Fruit fly (Drosophila melanogaster): ENCODE data around the gene Cep290.

Cep290 gene

dm6 chr3L:872389-872972, 28.8 kb downstream of the Cep290 start (continued):
- TF ChIP-seq CG11294 (GFP tag; IDR thresholded peaks at IDR 0.05) (no peak), vri (GFP tag; optimal IDR thresholded peaks at IDR 0.05) (peak; percentile 22), Eip78C (GFP tag) (peak; percentile 79), pdm3 (GFP tag; optimal IDR thresholded peaks at IDR 0.05) (peak; percentile 44), eg (GFP tag; IDR thresholded peaks at IDR 0.05) (peak; percentile 59; the same call in 2 of the 3 replicates), Ets21C (GFP tag; optimal IDR thresholded peaks at IDR 0.05) (peak; percentile 42), achi (GFP tag; optimal IDR thresholded peaks at IDR 0.05) (peak; percentile 67), CG1621 (tag; optimal IDR thresholded peaks at IDR 0.05) (no peak), Hr4 (GFP tag; optimal IDR thresholded peaks at IDR 0.05) (peak; percentile 45), Smox (GFP tag; optimal IDR thresholded peaks at IDR 0.05) (peak; percentile 40), Ets96B (tag; optimal IDR thresholded peaks at IDR 0.05) (peak; percentile 22), CG6854 (GFP tag; optimal IDR thresholded peaks at IDR 0.05) (no peak), cyc (GFP tag; optimal IDR thresholded peaks at IDR 0.05) (peak; percentile 52), CG11762 (GFP tag; optimal IDR thresholded peaks at IDR 0.05; ENCODE audit: insufficient read depth) (peak; percentile 30), Gug (GFP tag; IDR thresholded peaks at IDR 0.05) (peak; percentile 32; the same call in 1 of the 2 replicates), CG15336 (GFP tag; IDR thresholded peaks at IDR 0.05) (no peak), dsx (GFP tag; optimal IDR thresholded peaks at IDR 0.05; ENCODE audit: poor library complexity, severe bottlenecking) (no peak), Eip93F (GFP tag; optimal IDR thresholded peaks at IDR 0.05) (no peak), CG8632 (GFP tag; optimal IDR thresholded peaks at IDR 0.05) (no peak), esn (GFP tag; optimal IDR thresholded peaks at IDR 0.05) (peak; percentile 76), CG16779 (tag; optimal IDR thresholded peaks at IDR 0.05) (no peak), CG10669 (GFP tag; optimal IDR thresholded peaks at IDR 0.05) (peak; percentile 21), Lpt (GFP tag; optimal IDR thresholded peaks at IDR 0.05) (no peak), fd85E (GFP tag; optimal IDR thresholded peaks at IDR 0.05) (no peak), Hr39 (GFP tag; optimal IDR thresholded peaks at IDR 0.05) (peak; percentile 68), Sox14 (GFP tag; optimal IDR thresholded peaks at IDR 0.05) (peak; percentile 73), acj6 (GFP tag; optimal IDR thresholded peaks at IDR 0.05) (peak; percentile 51), CG6792 (GFP tag; optimal IDR thresholded peaks at IDR 0.05) (peak; percentile 19), Met (GFP tag; optimal IDR thresholded peaks at IDR 0.05) (peak; percentile 50), Hr38 (GFP tag; optimal IDR thresholded peaks at IDR 0.05) (no peak), CG34406 (GFP tag; optimal IDR thresholded peaks at IDR 0.05) (peak; percentile 56), CG8119 (GFP tag; IDR thresholded peaks at IDR 0.05) (no peak; the same call in 2 of the 3 replicates), Eip75B (GFP tag; optimal IDR thresholded peaks at IDR 0.05) (peak; percentile 40), CG6163 (GFP tag; IDR thresholded peaks at IDR 0.05) (peak; percentile 45; the same call in 1 of the 3 replicates), CG8319 (GFP tag; optimal IDR thresholded peaks at IDR 0.05) (peak; percentile 34), CG6808 (GFP tag; optimal IDR thresholded peaks at IDR 0.05) (no peak), lz (GFP tag; optimal IDR thresholded peaks at IDR 0.05) (peak; percentile 62)

dm6 chr3L:875416-876011, 31.8 kb downstream of the Cep290 start:
- TF ChIP-seq achi (GFP tag; optimal IDR thresholded peaks at IDR 0.05) (peak; percentile 11), CG15336 (GFP tag; IDR thresholded peaks at IDR 0.05) (peak; percentile 18; the same call in 1 of the 2 replicates), CG32006 (GFP tag; optimal IDR thresholded peaks at IDR 0.05) (peak; percentile 54), acj6 (GFP tag; optimal IDR thresholded peaks at IDR 0.05) (no peak), Met (GFP tag; optimal IDR thresholded peaks at IDR 0.05) (no peak), CG7368 (GFP tag; optimal IDR thresholded peaks at IDR 0.05) (no peak), Eip75B (GFP tag; optimal IDR thresholded peaks at IDR 0.05) (no peak), CG10669 (GFP tag; optimal IDR thresholded peaks at IDR 0.05) (no peak), CG6163 (GFP tag; IDR thresholded peaks at IDR 0.05) (peak; percentile 35; the same call in 2 of the 3 replicates), topi (GFP tag; optimal IDR thresholded peaks at IDR 0.05) (no peak), Gug (GFP tag; IDR thresholded peaks at IDR 0.05) (no peak), Eip78C (GFP tag) (peak; percentile 4), Hr4 (GFP tag; optimal IDR thresholded peaks at IDR 0.05) (peak; percentile 34), CG6276 (GFP tag; optimal IDR thresholded peaks at IDR 0.05) (peak; percentile 35)

Data from whole organism, prepupa.